In the genomic region with DNA sequence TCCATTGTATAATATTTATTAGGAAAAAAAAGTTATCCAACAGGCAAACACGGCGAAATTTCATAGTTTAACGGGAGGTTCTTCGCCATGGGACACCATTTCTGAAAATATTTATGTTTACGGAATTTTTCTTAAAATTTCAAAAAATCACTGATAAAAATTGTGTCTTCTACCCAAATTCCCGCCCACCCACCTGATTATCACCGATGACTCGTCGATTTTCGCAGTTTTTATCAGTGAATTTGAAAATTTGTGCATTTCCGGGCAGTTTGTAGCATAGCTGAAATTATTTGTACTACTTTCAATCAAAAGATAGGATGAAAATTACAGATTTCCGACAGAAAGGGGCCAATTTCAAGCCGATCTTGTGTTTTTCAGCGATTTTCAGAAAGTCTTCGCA, we compare ENCODE assay signal across 2 worm cellular contexts.
TF ChIP-seq lines count a peak whose summit lies in the region.

No protein-coding gene starts in this region.

TF ChIP-seq in whole organism, L1 larva, 84 proteins besides CTCF, POLR2A, EP300 and RAD21 (continued from another document):
- TF ChIP-seq lin-13 (GFP tag; optimal IDR thresholded peaks at IDR 0.05; lab: Kevin White, UChicago) (no peak), aha-1 (tag; optimal IDR thresholded peaks at IDR 0.05; lab: Kevin White, UChicago) (no peak), ets-5 (GFP tag; IDR thresholded peaks at IDR 0.05; lab: Robert Waterston, UW) (no peak), nhr-47 (tag; optimal IDR thresholded peaks at IDR 0.05; lab: Kevin White, UChicago) (no peak), efl-3 (GFP tag; optimal IDR thresholded peaks at IDR 0.05; lab: Kevin White, UChicago) (no peak), sup-37 (GFP tag; optimal IDR thresholded peaks at IDR 0.05; lab: Kevin White, UChicago) (no peak), dpl-1 (GFP tag; optimal IDR thresholded peaks at IDR 0.05; lab: Kevin White, UChicago) (no peak), C04F5.9 (tag; optimal IDR thresholded peaks at IDR 0.05; lab: Kevin White, UChicago) (no peak), snpc-4 (tag; optimal IDR thresholded peaks at IDR 0.05; lab: Kevin White, UChicago) (no peak), lin-15B (tag; optimal IDR thresholded peaks at IDR 0.05; lab: Kevin White, UChicago) (no peak), tbx-2 (tag; optimal IDR thresholded peaks at IDR 0.05; lab: Kevin White, UChicago) (no peak), egl-13 (tag; optimal IDR thresholded peaks at IDR 0.05; lab: Kevin White, UChicago) (no peak), jun-1 (tag; optimal IDR thresholded peaks at IDR 0.05; lab: Kevin White, UChicago) (peak; percentile 12), elt-2 (tag; optimal IDR thresholded peaks at IDR 0.05; lab: Kevin White, UChicago) (peak; percentile 94), lin-14 (GFP tag; optimal IDR thresholded peaks at IDR 0.05; lab: Kevin White, UChicago) (no peak), pqm-1 (tag; optimal IDR thresholded peaks at IDR 0.05; lab: Kevin White, UChicago) (peak; percentile 33), nhr-77 (tag; optimal IDR thresholded peaks at IDR 0.05; lab: Kevin White, UChicago) (no peak), mab-9 (GFP tag; IDR thresholded peaks at IDR 0.05; lab: Robert Waterston, UW) (no peak)

TF ChIP-seq in whole organism, L4 larva, 104 proteins besides CTCF, POLR2A, EP300 and RAD21 (continued from another document):
- TF ChIP-seq madf-5 (GFP tag; IDR thresholded peaks at IDR 0.05; lab: Robert Waterston, UW) (no peak), fos-1 (tag; optimal IDR thresholded peaks at IDR 0.05; lab: Kevin White, UChicago) (no peak), hlh-11 (tag; optimal IDR thresholded peaks at IDR 0.05; lab: Kevin White, UChicago) (peak; percentile 64), nhr-6 (tag; optimal IDR thresholded peaks at IDR 0.05; lab: Kevin White, UChicago) (no peak), nhr-28 (tag; optimal IDR thresholded peaks at IDR 0.05; lab: Kevin White, UChicago) (peak; percentile 74), set-16 (GFP tag; IDR thresholded peaks at IDR 0.05; lab: Robert Waterston, UW) (no peak), php-3 (GFP tag; IDR thresholded peaks at IDR 0.05; lab: Robert Waterston, UW) (no peak), nhr-11 (tag; optimal IDR thresholded peaks at IDR 0.05; lab: Kevin White, UChicago) (no peak), snpc-4 (tag; optimal IDR thresholded peaks at IDR 0.05; lab: Kevin White, UChicago) (no peak), ceh-28 (tag; optimal IDR thresholded peaks at IDR 0.05; lab: Kevin White, UChicago) (no peak), nhr-77 (tag; optimal IDR thresholded peaks at IDR 0.05; lab: Kevin White, UChicago) (peak; percentile 10), dpl-1 (GFP tag; optimal IDR thresholded peaks at IDR 0.05; lab: Kevin White, UChicago) (no peak), zfp-3 (GFP tag; conservative IDR thresholded peaks at IDR 0.05; lab: Robert Waterston, UW) (no peak), dmd-6 (GFP tag; IDR thresholded peaks at IDR 0.05; lab: Robert Waterston, UW) (peak; percentile 79), nhr-25 (tag; optimal IDR thresholded peaks at IDR 0.05; lab: Kevin White, UChicago; ENCODE audit: borderline replicate concordance, insufficient read depth) (no peak), sdz-12 (GFP tag; optimal IDR thresholded peaks at IDR 0.05; lab: Kevin White, UChicago) (no peak), duxl-1 (tag; optimal IDR thresholded peaks at IDR 0.05; lab: Kevin White, UChicago; ENCODE audit: poor library complexity) (no peak), Y48G9A.11 (GFP tag; IDR thresholded peaks at IDR 0.05; lab: Robert Waterston, UW) (no peak), snpc-1.2 (GFP tag; IDR thresholded peaks at IDR 0.05; lab: Robert Waterston, UW) (no peak), lin-1 (GFP tag; IDR thresholded peaks at IDR 0.05; lab: Robert Waterston, UW) (peak; percentile 51; the same call in 1 of the 2 replicates)
